Worm (Caenorhabditis elegans) whole organism, mixed stage, embryonic: ENCODE measurements around the gene sri-24.

Experiments
- M03D4.4 ChIP-seq: sonication (generic microtip); optimal IDR thresholded peaks from 2 replicates; lab custom pipeline; 2017; ENCODE audit warnings: mild to moderate bottlenecking, missing genetic modification characterization, missing compliant biosample characterization
- bed-3 ChIP-seq: fragments of 200-800 bp; sonication (Bioruptor generic); optimal IDR thresholded peaks from 3 replicates; lab custom pipeline; 2018; ENCODE audit warnings: mild to moderate bottlenecking, missing genetic modification characterization, moderate library complexity, missing compliant biosample characterization
- blmp-1 ChIP-seq: fragments of 150-350 bp; optimal IDR thresholded peaks from 2 replicates; lab custom pipeline; 2014; ENCODE audit warnings: missing biosample characterization, missing genetic modification characterization
- ceh-39 ChIP-seq: fragments of 150-350 bp; optimal IDR thresholded peaks from 2 replicates; lab custom pipeline; 2014; ENCODE audit warnings: missing biosample characterization, missing genetic modification characterization
- ceh-43 ChIP-seq: fragments of 200-800 bp; sonication (Bioruptor generic); optimal IDR thresholded peaks from 2 replicates; lab custom pipeline; 2018; ENCODE audit warnings: mild to moderate bottlenecking, missing genetic modification characterization, moderate library complexity, missing compliant biosample characterization
- ceh-83 ChIP-seq: fragments of 200-800 bp; sonication (Bioruptor generic); optimal IDR thresholded peaks from 2 replicates; lab custom pipeline; 2018; ENCODE audit warnings: mild to moderate bottlenecking, missing genetic modification characterization, missing compliant biosample characterization
- ces-1 ChIP-seq: fragments of 150-350 bp; optimal IDR thresholded peaks from 2 replicates; lab custom pipeline; 2014; ENCODE audit warnings: missing biosample characterization, missing genetic modification reagents, missing genetic modification characterization
- cnd-1 ChIP-seq: fragments of 200-800 bp; sonication (Bioruptor generic); optimal IDR thresholded peaks from 2 replicates; lab custom pipeline; 2018; ENCODE audit warnings: mild to moderate bottlenecking, missing genetic modification characterization, missing compliant biosample characterization
- drap-1 ChIP-seq: fragments of 200-800 bp; sonication (Bioruptor generic); optimal IDR thresholded peaks from 3 replicates; lab custom pipeline; 2018; ENCODE audit warnings: mild to moderate bottlenecking, missing genetic modification characterization, missing compliant biosample characterization
- elt-1 ChIP-seq: sonication (generic microtip); optimal IDR thresholded peaks from 2 replicates; lab custom pipeline; 2017; ENCODE audit warnings: missing genetic modification characterization, mild to moderate bottlenecking, missing compliant biosample characterization, antibody characterized with exemption, moderate library complexity, borderline replicate concordance; ENCODE audit not compliant: insufficient read depth
- elt-3 ChIP-seq: fragments of 150-350 bp; optimal IDR thresholded peaks from 2 replicates; lab custom pipeline; 2014; ENCODE audit warnings: missing biosample characterization, missing genetic modification characterization
- flh-1 ChIP-seq: fragments of 200-800 bp; sonication (Bioruptor generic); optimal IDR thresholded peaks from 2 replicates; lab custom pipeline; 2018; ENCODE audit warnings: mild to moderate bottlenecking, missing genetic modification characterization, moderate library complexity, missing compliant biosample characterization
- ham-2 ChIP-seq: fragments of 200-800 bp; sonication (Bioruptor generic); optimal IDR thresholded peaks from 2 replicates; lab custom pipeline; 2018; ENCODE audit warnings: mild to moderate bottlenecking, missing genetic modification characterization, missing compliant biosample characterization
- hlh-1 ChIP-seq: fragments of 150-350 bp; optimal IDR thresholded peaks from 2 replicates; lab custom pipeline; 2014; ENCODE audit warnings: missing biosample characterization, missing genetic modification reagents, missing genetic modification characterization
- lin-13 ChIP-seq: fragments of 150-350 bp; optimal IDR thresholded peaks from 2 replicates; lab custom pipeline; 2014; ENCODE audit warnings: missing biosample characterization, missing genetic modification characterization
- lin-32 ChIP-seq: fragments of 200-800 bp; sonication (Bioruptor generic); optimal IDR thresholded peaks from 2 replicates; lab custom pipeline; 2018; ENCODE audit warnings: mild to moderate bottlenecking, missing genetic modification characterization, missing compliant biosample characterization
- lsy-2 ChIP-seq: fragments of 150-350 bp; optimal IDR thresholded peaks from 2 replicates; lab custom pipeline; 2014; ENCODE audit warnings: missing biosample characterization, missing genetic modification characterization
- mab-5 ChIP-seq: fragments of 150-350 bp; optimal IDR thresholded peaks from 2 replicates; lab custom pipeline; 2014; ENCODE audit warnings: missing biosample characterization, missing genetic modification characterization
- mep-1 ChIP-seq: fragments of 150-350 bp; optimal IDR thresholded peaks from 2 replicates; lab custom pipeline; 2017; ENCODE audit warnings: missing biosample characterization, missing genetic modification reagents, missing genetic modification characterization, inconsistent platforms
- mls-2 ChIP-seq: sonication (generic microtip); optimal IDR thresholded peaks from 2 replicates; lab custom pipeline; 2016; ENCODE audit warnings: mild to moderate bottlenecking, missing genetic modification characterization, moderate library complexity, missing compliant biosample characterization
- nhr-12 ChIP-seq: fragments of 150-350 bp; optimal IDR thresholded peaks from 2 replicates; lab custom pipeline; 2014; ENCODE audit warnings: missing biosample characterization, missing genetic modification characterization
- nhr-2 ChIP-seq: fragments of 150-350 bp; optimal IDR thresholded peaks from 2 replicates; lab custom pipeline; 2014; ENCODE audit warnings: missing biosample characterization, missing genetic modification characterization
- nhr-237 ChIP-seq: fragments of 150-350 bp; optimal IDR thresholded peaks from 2 replicates; lab custom pipeline; 2014; ENCODE audit warnings: missing biosample characterization, missing genetic modification characterization
- nhr-28 ChIP-seq: fragments of 150-350 bp; optimal IDR thresholded peaks from 2 replicates; lab custom pipeline; 2014; ENCODE audit warnings: missing biosample characterization, missing genetic modification characterization
- nhr-76 ChIP-seq: sonication (generic microtip); optimal IDR thresholded peaks from 2 replicates; lab custom pipeline; 2017; ENCODE audit warnings: missing biosample characterization, missing genetic modification characterization
- pha-4 ChIP-seq: fragments of 150-350 bp; optimal IDR thresholded peaks from 2 replicates; lab custom pipeline; 2018; ENCODE audit warnings: missing biosample characterization, missing genetic modification reagents, missing genetic modification characterization
- sem-2 ChIP-seq: fragments of 200-800 bp; sonication (Bioruptor generic); optimal IDR thresholded peaks from 2 replicates; lab custom pipeline; 2018; ENCODE audit warnings: mild to moderate bottlenecking, missing genetic modification characterization, missing compliant biosample characterization
- snpc-4 ChIP-seq: fragments of 150-350 bp; optimal IDR thresholded peaks from 2 replicates; lab custom pipeline; 2014; ENCODE audit warnings: missing biosample characterization, missing genetic modification characterization
- sptf-1 ChIP-seq: sonication (generic microtip); optimal IDR thresholded peaks from 2 replicates; lab custom pipeline; 2017; ENCODE audit warnings: mild to moderate bottlenecking, missing genetic modification characterization, moderate library complexity, missing compliant biosample characterization
- tbx-8 ChIP-seq: fragments of 200-800 bp; sonication (Bioruptor generic); optimal IDR thresholded peaks from 2 replicates; lab custom pipeline; 2018; ENCODE audit warnings: mild to moderate bottlenecking, missing genetic modification characterization, moderate library complexity, missing compliant biosample characterization
- unc-120 ChIP-seq: sonication (generic microtip); optimal IDR thresholded peaks from 2 replicates; lab custom pipeline; 2017; ENCODE audit warnings: missing genetic modification characterization, missing compliant biosample characterization; ENCODE audit not compliant: poor library complexity, severe bottlenecking
- unc-39 ChIP-seq: fragments of 150-350 bp; optimal IDR thresholded peaks from 2 replicates; lab custom pipeline; 2014; ENCODE audit warnings: missing biosample characterization, missing genetic modification characterization
- unc-62 ChIP-seq: fragments of 150-350 bp; optimal IDR thresholded peaks from 2 replicates; lab custom pipeline; 2014; ENCODE audit warnings: missing biosample characterization, missing genetic modification reagents, missing genetic modification characterization
- zip-8 ChIP-seq: fragments of 150-350 bp; optimal IDR thresholded peaks from 2 replicates; lab custom pipeline; 2014; ENCODE audit warnings: missing biosample characterization, missing genetic modification characterization
- ztf-11 ChIP-seq: fragments of 150-350 bp; optimal IDR thresholded peaks from 2 replicates; lab custom pipeline; 2014; ENCODE audit warnings: missing biosample characterization, missing genetic modification characterization

The sri-24 gene

ce11 chrV:15190903-15191302, 21.1 kb upstream of the sri-24 start, which contains the start of gene Y75B12B.11:
Gene Y75B12B.11, plus strand, starts transcription at chrV:15191296.
- peak; percentile 93 for TF ChIP-seq mls-2 (tag; lab: Kevin White, UChicago)
- peak; percentile 1 for TF ChIP-seq ztf-11 (tag; lab: Kevin White, UChicago)
- peak; percentile 83 for TF ChIP-seq lin-32
- no peak for TF ChIP-seq elt-3
- TF ChIP-seq lin-13: peak; percentile 61
- TF ChIP-seq M03D4.4 (tag; lab: Kevin White, UChicago): peak; percentile 90
- TF ChIP-seq snpc-4: no peak
- no peak for TF ChIP-seq nhr-76
- TF ChIP-seq blmp-1 (tag; lab: Kevin White, UChicago): no peak
- peak; percentile 81 for TF ChIP-seq ham-2
- no peak for TF ChIP-seq nhr-28
- peak; percentile 93 for TF ChIP-seq sptf-1 (tag; lab: Kevin White, UChicago)
- peak; percentile 84 for TF ChIP-seq sem-2 (GFP tag; lab: Kevin White, UChicago)
- no peak for TF ChIP-seq nhr-237
- TF ChIP-seq ces-1 (GFP tag; lab: Kevin White, UChicago): no peak
- peak; percentile 84 for TF ChIP-seq ceh-43 (GFP tag; lab: Kevin White, UChicago)
- peak; percentile 76 for TF ChIP-seq bed-3 (GFP tag; lab: Kevin White, UChicago)
- TF ChIP-seq unc-39 (tag; lab: Kevin White, UChicago): no peak
- TF ChIP-seq elt-1: no peak
- peak; percentile 75 for TF ChIP-seq pha-4 (tag; lab: Kevin White, UChicago)
- no peak for TF ChIP-seq ceh-39 (tag; lab: Kevin White, UChicago)
- TF ChIP-seq zip-8 (tag; lab: Kevin White, UChicago): no peak
- TF ChIP-seq drap-1 (GFP tag; lab: Kevin White, UChicago): peak; percentile 99
- TF ChIP-seq nhr-12 (tag; lab: Kevin White, UChicago): no peak
- TF ChIP-seq mep-1 (tag; lab: Kevin White, UChicago): peak; percentile 47
- TF ChIP-seq unc-62 (GFP tag; lab: Kevin White, UChicago): peak; percentile 24
- TF ChIP-seq flh-1: peak; percentile 77
- TF ChIP-seq mab-5 (tag; lab: Kevin White, UChicago): peak; percentile 26
- peak; percentile 94 for TF ChIP-seq cnd-1 (tag; lab: Kevin White, UChicago)
- peak; percentile 93 for TF ChIP-seq ceh-83
- no peak for TF ChIP-seq nhr-2
- TF ChIP-seq tbx-8: peak; percentile 88
- peak; percentile 28 for TF ChIP-seq hlh-1
- peak; percentile 52 for TF ChIP-seq lsy-2 (tag; lab: Kevin White, UChicago)
- peak; percentile 94 for TF ChIP-seq unc-120 (tag; lab: Kevin White, UChicago)

- TF ChIP-seq cnd-1 (tag; lab: Kevin White, UChicago): no peak
- TF ChIP-seq flh-1: no peak
- TF ChIP-seq ceh-83: no peak
Observed at ce11 chrV:15191971-15192370, 20.0 kb upstream of the sri-24 start.

- TF ChIP-seq nhr-2: no peak
- no peak for TF ChIP-seq blmp-1 (tag; lab: Kevin White, UChicago)
- TF ChIP-seq unc-39 (tag; lab: Kevin White, UChicago): no peak
- TF ChIP-seq mls-2 (tag; lab: Kevin White, UChicago): no peak
Observed at ce11 chrV:15192377-15192776, 19.6 kb upstream of the sri-24 start, which contains the start of gene plc-2. Gene plc-2, plus strand, starts transcription at chrV:15192572.

ce11 chrV:15193909-15194308, 18.1 kb upstream of the sri-24 start, which contains the start of gene Y75B12B.13:
Gene Y75B12B.13, minus strand, starts transcription at chrV:15194009.
- TF ChIP-seq pha-4 (tag; lab: Kevin White, UChicago) (no peak), elt-3 (no peak), nhr-76 (no peak), tbx-8 (no peak), sem-2 (GFP tag; lab: Kevin White, UChicago) (no peak), elt-1 (no peak), nhr-2 (no peak)

DNA sequence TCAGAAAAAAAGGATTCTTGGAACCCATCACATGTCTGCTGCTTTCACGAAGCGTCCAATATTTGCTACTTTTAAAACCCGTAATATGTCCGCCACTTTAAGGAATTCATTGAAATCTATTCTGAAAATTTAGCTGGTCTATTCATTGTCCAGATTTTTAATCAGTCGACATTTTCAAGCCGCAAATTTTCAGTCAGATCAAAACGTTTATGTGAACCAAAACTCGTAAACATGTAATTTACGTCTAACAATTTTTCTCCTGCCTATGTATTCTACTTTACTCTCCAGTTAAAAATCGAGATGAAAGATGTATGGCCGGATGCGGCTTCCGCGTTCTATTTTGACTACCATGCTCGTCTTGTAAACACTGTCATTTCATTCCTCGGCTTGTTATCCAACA, 14.0 kb upstream of the sri-24 start, which contains the start of gene srw-1:
TSS of gene srw-1 (plus strand) at position 301 of the 400 bp plus-strand sequence.
- TF ChIP-seq lsy-2 (tag; lab: Kevin White, UChicago): no peak
- TF ChIP-seq nhr-76: no peak
- no peak for TF ChIP-seq tbx-8
- no peak for TF ChIP-seq nhr-237
- TF ChIP-seq ztf-11 (tag; lab: Kevin White, UChicago): no peak
- no peak for TF ChIP-seq unc-62 (GFP tag; lab: Kevin White, UChicago)
- no peak for TF ChIP-seq blmp-1 (tag; lab: Kevin White, UChicago)
- no peak for TF ChIP-seq unc-39 (tag; lab: Kevin White, UChicago)
- TF ChIP-seq cnd-1 (tag; lab: Kevin White, UChicago): no peak
- TF ChIP-seq unc-120 (tag; lab: Kevin White, UChicago): no peak
- TF ChIP-seq flh-1: no peak
- no peak for TF ChIP-seq nhr-2
- TF ChIP-seq elt-3: no peak
- TF ChIP-seq sptf-1 (tag; lab: Kevin White, UChicago): no peak
- no peak for TF ChIP-seq ceh-39 (tag; lab: Kevin White, UChicago)
- TF ChIP-seq lin-32: no peak
- TF ChIP-seq nhr-12 (tag; lab: Kevin White, UChicago): no peak
- no peak for TF ChIP-seq nhr-28
